Fruit fly (Drosophila melanogaster): Measurements from ENCODE around the gene Yp3.

- TF ChIP-seq CG17912 (GFP tag; optimal IDR thresholded peaks at IDR 0.05) (peak; percentile 94), Bteb2 (GFP tag; optimal IDR thresholded peaks at IDR 0.05) (peak; percentile 95), dimm (GFP tag; IDR thresholded peaks at IDR 0.05) (no peak; the same call in 1 of the 2 replicates), CG14860 (GFP tag; IDR thresholded peaks at IDR 0.05; ENCODE audit: partially characterized antibody) (peak; percentile 71)
These were observed 19.9 kb upstream of the Yp3 start, which contains the start of gene CG11151 for dm6 chrX:13739411-13739888.
